Fruit fly (Drosophila melanogaster) whole organism, embryonic: ENCODE measurements around the gene Cyp9f2.

Experiments
- Asciz ChIP-seq: fragments of 200-800 bp; sonication (Bioruptor generic); optimal IDR thresholded peaks from 2 replicates; lab custom pipeline; 2017; ENCODE audit warnings: missing biosample characterization, mild to moderate bottlenecking, missing genetic modification characterization, missing genetic modification reagents
- Atf-2 ChIP-seq: fragments of 200-800 bp; sonication (Bioruptor generic); optimal IDR thresholded peaks from 2 replicates; lab custom pipeline; 2016; ENCODE audit warnings: missing biosample characterization, missing genetic modification characterization
- Atf3 ChIP-seq: fragments of 200-800 bp; sonication (Bioruptor generic); optimal IDR thresholded peaks from 3 replicates; lab custom pipeline; 2016; ENCODE audit warnings: missing biosample characterization, missing genetic modification characterization
- BEAF-32 ChIP-seq: fragments of 200-800 bp; sonication (Bioruptor generic); optimal IDR thresholded peaks from 3 replicates; lab custom pipeline; 2017; ENCODE audit warnings: missing biosample characterization, missing genetic modification characterization, mild to moderate bottlenecking, moderate library complexity, missing genetic modification reagents
- CG10209 ChIP-seq: fragments of 200-800 bp; sonication (Bioruptor generic); optimal IDR thresholded peaks from 3 replicates; lab custom pipeline; 2017; ENCODE audit warnings: missing biosample characterization, mild to moderate bottlenecking, missing genetic modification characterization, missing genetic modification reagents
- CG10979 ChIP-seq: fragments of 200-800 bp; sonication (Bioruptor generic); optimal IDR thresholded peaks from 2 replicates; lab custom pipeline; 2018; ENCODE audit warnings: missing biosample characterization, mild to moderate bottlenecking, missing genetic modification characterization, moderate library complexity
- CG12071 ChIP-seq: fragments of 200-800 bp; sonication (Bioruptor generic); optimal IDR thresholded peaks from 3 replicates; lab custom pipeline; 2018; ENCODE audit warnings: missing biosample characterization, mild to moderate bottlenecking, missing genetic modification characterization
- CG12236 ChIP-seq: fragments of 200-800 bp; sonication (Bioruptor generic); optimal IDR thresholded peaks from 2 replicates; lab custom pipeline; 2016; ENCODE audit warnings: missing biosample characterization, missing genetic modification characterization
- CG13775 ChIP-seq: fragments of 200-800 bp; sonication (Bioruptor generic); optimal IDR thresholded peaks from 3 replicates; lab custom pipeline; 2017; ENCODE audit warnings: missing biosample characterization, mild to moderate bottlenecking, missing genetic modification characterization
- CG17361 ChIP-seq: fragments of 200-800 bp; sonication (Bioruptor generic); IDR thresholded peaks from 3 replicates; pipeline ENCODE4 v1.3.6; 2022; ENCODE audit warnings: missing biosample characterization, missing genetic modification characterization
- CG17385 ChIP-seq: fragments of 200-800 bp; sonication (Bioruptor generic); optimal IDR thresholded peaks from 3 replicates; lab custom pipeline; 2018; ENCODE audit warnings: missing biosample characterization, mild to moderate bottlenecking, missing genetic modification characterization
- CG2120 ChIP-seq: fragments of 200-800 bp; sonication (Bioruptor generic); optimal IDR thresholded peaks from 3 replicates; lab custom pipeline; 2016; ENCODE audit warnings: missing biosample characterization, missing genetic modification characterization
- CG32767 ChIP-seq: fragments of 200-800 bp; sonication (Bioruptor generic); IDR thresholded peaks from 2 replicates; pipeline ENCODE4 v1.3.6; 2022; ENCODE audit warnings: missing biosample characterization, missing genetic modification characterization
- CG3407 ChIP-seq: fragments of 200-800 bp; sonication (Bioruptor generic); optimal IDR thresholded peaks from 2 replicates; lab custom pipeline; 2018; ENCODE audit warnings: missing biosample characterization, mild to moderate bottlenecking, missing genetic modification characterization
- CG34224 ChIP-seq: fragments of 200-800 bp; sonication (Bioruptor generic); IDR thresholded peaks from 3 replicates; pipeline ENCODE4 v1.3.6; 2022; ENCODE audit warnings: missing biosample characterization, missing genetic modification characterization; ENCODE audit not compliant: partially characterized antibody
- CG4360 ChIP-seq: fragments of 200-800 bp; sonication (Bioruptor generic); IDR thresholded peaks from 2 replicates; pipeline ENCODE4 v1.3.6; 2022; ENCODE audit warnings: missing biosample characterization, missing genetic modification characterization
- CG4424 ChIP-seq: fragments of 200-800 bp; sonication (Bioruptor generic); optimal IDR thresholded peaks from 3 replicates; lab custom pipeline; 2016; ENCODE audit warnings: missing biosample characterization, missing genetic modification characterization
- CG7745 ChIP-seq: fragments of 200-800 bp; sonication (Bioruptor generic); optimal IDR thresholded peaks from 2 replicates; lab custom pipeline; 2018; ENCODE audit warnings: missing biosample characterization, mild to moderate bottlenecking, missing genetic modification characterization, moderate library complexity
- CG7786 ChIP-seq: fragments of 200-800 bp; sonication (Bioruptor generic); optimal IDR thresholded peaks from 2 replicates; lab custom pipeline; 2016; ENCODE audit warnings: missing biosample characterization, missing genetic modification characterization
- CG7963 ChIP-seq: fragments of 200-800 bp; sonication (Bioruptor generic); IDR thresholded peaks from 3 replicates; pipeline ENCODE4 v1.3.6; 2022; ENCODE audit warnings: missing biosample characterization, missing genetic modification characterization; ENCODE audit not compliant: partially characterized antibody
- CG8281 ChIP-seq: fragments of 200-800 bp; sonication (Bioruptor generic); optimal IDR thresholded peaks from 2 replicates; lab custom pipeline; 2018; ENCODE audit warnings: missing biosample characterization, mild to moderate bottlenecking, missing genetic modification characterization, moderate library complexity
- Dfd ChIP-seq, 2 experiments: fragments of >200 bp; optimal IDR thresholded peaks; 2 replicates each; lab custom pipeline; 2017; ENCODE audit warnings: missing biosample characterization in 2 of 2, missing genetic modification characterization in 2 of 2
- ERR ChIP-seq: fragments of 200-800 bp; sonication (Bioruptor generic); optimal IDR thresholded peaks from 2 replicates; lab custom pipeline; 2016; ENCODE audit warnings: missing biosample characterization, missing genetic modification characterization
- Fer2 ChIP-seq: fragments of 200-800 bp; sonication (Bioruptor generic); optimal IDR thresholded peaks from 2 replicates; lab custom pipeline; 2018; ENCODE audit warnings: missing biosample characterization, mild to moderate bottlenecking, missing genetic modification characterization, moderate library complexity
- HLH4C ChIP-seq: fragments of 200-800 bp; sonication (Bioruptor generic); IDR thresholded peaks from 3 replicates; pipeline ENCODE4 v1.3.6; 2022; ENCODE audit warnings: missing biosample characterization, missing genetic modification characterization; ENCODE audit not compliant: partially characterized antibody
- HLH54F ChIP-seq: fragments of 200-800 bp; sonication (Bioruptor generic); optimal IDR thresholded peaks from 3 replicates; lab custom pipeline; 2016; ENCODE audit warnings: missing biosample characterization, missing genetic modification characterization
- Lhr ChIP-seq: fragments of 200-800 bp; sonication (Bioruptor generic); optimal IDR thresholded peaks from 3 replicates; lab custom pipeline; 2017; ENCODE audit warnings: mild to moderate bottlenecking, missing biosample characterization, missing genetic modification reagents, missing genetic modification characterization
- NC2β ChIP-seq: fragments of 200-800 bp; sonication (Bioruptor generic); optimal IDR thresholded peaks from 2 replicates; lab custom pipeline; 2016; ENCODE audit warnings: missing biosample characterization, missing genetic modification characterization
- Oli ChIP-seq: fragments of 200-800 bp; sonication (Bioruptor generic); optimal IDR thresholded peaks from 2 replicates; lab custom pipeline; 2018; ENCODE audit warnings: missing biosample characterization, mild to moderate bottlenecking, missing genetic modification characterization, moderate library complexity
- PHDP ChIP-seq: fragments of 200-800 bp; sonication (Bioruptor generic); optimal IDR thresholded peaks from 3 replicates; lab custom pipeline; 2018; ENCODE audit warnings: missing biosample characterization, mild to moderate bottlenecking, missing genetic modification characterization, moderate library complexity
- Side ChIP-seq: fragments of 200-800 bp; sonication (Bioruptor generic); optimal IDR thresholded peaks from 2 replicates; lab custom pipeline; 2016; ENCODE audit warnings: missing biosample characterization, missing genetic modification characterization
- Vsx1 ChIP-seq: fragments of 200-800 bp; sonication (Bioruptor generic); optimal IDR thresholded peaks from 2 replicates; lab custom pipeline; 2017; ENCODE audit warnings: missing biosample characterization, mild to moderate bottlenecking, missing genetic modification characterization, missing genetic modification reagents
- aop ChIP-seq: fragments of 200-800 bp; sonication (Bioruptor generic); IDR thresholded peaks from 2 replicates; pipeline ENCODE4 v1.3.6; 2022; ENCODE audit warnings: missing biosample characterization, missing genetic modification characterization
- ci ChIP-seq: fragments of 200-800 bp; sonication (Bioruptor generic); IDR thresholded peaks from 3 replicates; pipeline ENCODE4 v1.3.6; 2022; ENCODE audit warnings: missing biosample characterization, missing genetic modification characterization
- gfzf ChIP-seq: fragments of 200-800 bp; sonication (Bioruptor generic); optimal IDR thresholded peaks from 2 replicates; lab custom pipeline; 2016; ENCODE audit warnings: missing biosample characterization, mild to moderate bottlenecking, missing genetic modification characterization, moderate library complexity
- her ChIP-seq: fragments of 200-800 bp; sonication (Bioruptor generic); optimal IDR thresholded peaks from 2 replicates; lab custom pipeline; 2016; ENCODE audit warnings: missing biosample characterization, missing genetic modification characterization
- hkb ChIP-seq, 2 experiments: fragments of 200-800 bp in 1 of 2; fragments of >200 bp in 1 of 2; sonication (Bioruptor generic) in 1 of 2; IDR thresholded peaks in 1 of 2; optimal IDR thresholded peaks in 1 of 2; 2 replicates each; pipeline versions ENCODE4 v1.3.6 to Lab custom; 2017 to 2022; ENCODE audit warnings: missing biosample characterization in 1 of 2, missing genetic modification characterization in 1 of 2
- lab ChIP-seq: fragments of 200-800 bp; sonication (Bioruptor generic); optimal IDR thresholded peaks from 3 replicates; lab custom pipeline; 2017; ENCODE audit warnings: missing biosample characterization, missing genetic modification characterization, mild to moderate bottlenecking, moderate library complexity, missing genetic modification reagents
- lbe ChIP-seq: fragments of 200-800 bp; sonication (Bioruptor generic); optimal IDR thresholded peaks from 2 replicates; lab custom pipeline; 2016; ENCODE audit warnings: missing biosample characterization, mild to moderate bottlenecking, missing genetic modification characterization
- lola ChIP-seq, 3 experiments: fragments of >200 bp in 2 of 3; fragments of 200-800 bp in 1 of 3; sonication (Bioruptor generic) in 1 of 3; optimal IDR thresholded peaks; 2 replicates each; lab custom pipeline; 2017 to 2019; ENCODE audit warnings: missing biosample characterization in 3 of 3, missing genetic modification characterization in 3 of 3, mild to moderate bottlenecking in 1 of 3, moderate library complexity in 1 of 3
- nau ChIP-seq: fragments of 200-800 bp; sonication (Bioruptor generic); optimal IDR thresholded peaks from 3 replicates; lab custom pipeline; 2017; ENCODE audit warnings: missing biosample characterization, mild to moderate bottlenecking, missing genetic modification characterization, missing genetic modification reagents
- nerfin-2 ChIP-seq: fragments of 200-800 bp; sonication (Bioruptor generic); IDR thresholded peaks from 2 replicates; pipeline ENCODE4 v1.3.6; 2022; ENCODE audit warnings: missing biosample characterization, missing genetic modification characterization; ENCODE audit not compliant: partially characterized antibody
- nmo ChIP-seq: fragments of 200-800 bp; sonication (Bioruptor generic); optimal IDR thresholded peaks from 2 replicates; lab custom pipeline; 2018; ENCODE audit warnings: missing biosample characterization, mild to moderate bottlenecking, missing genetic modification characterization, moderate library complexity
- onecut ChIP-seq: fragments of 200-800 bp; sonication (Bioruptor generic); IDR thresholded peaks from 2 replicates; pipeline ENCODE4 v1.3.6; 2022; ENCODE audit warnings: missing biosample characterization, missing genetic modification characterization
- peb ChIP-seq: fragments of 200-800 bp; sonication (Bioruptor generic); IDR thresholded peaks from 2 replicates; pipeline ENCODE4 v1.3.6; 2022; ENCODE audit warnings: missing biosample characterization, missing genetic modification characterization
- sd ChIP-seq: fragments of 200-800 bp; sonication (Bioruptor generic); optimal IDR thresholded peaks from 3 replicates; lab custom pipeline; 2018; ENCODE audit warnings: missing biosample characterization, mild to moderate bottlenecking, missing genetic modification characterization, moderate library complexity
- sr ChIP-seq: fragments of 200-800 bp; sonication (Bioruptor generic); IDR thresholded peaks from 3 replicates; pipeline ENCODE4 v1.3.6; 2022; ENCODE audit warnings: missing biosample characterization, missing genetic modification characterization
- tx ChIP-seq: fragments of 200-800 bp; sonication (Bioruptor generic); optimal IDR thresholded peaks from 2 replicates; lab custom pipeline; 2016; ENCODE audit warnings: missing biosample characterization, missing genetic modification characterization
- wdn ChIP-seq: fragments of 200-800 bp; sonication (Bioruptor generic); IDR thresholded peaks from 2 replicates; pipeline ENCODE4 v1.3.6; 2022; ENCODE audit warnings: missing biosample characterization, missing genetic modification characterization
- zf30C ChIP-seq: fragments of 200-800 bp; sonication (Bioruptor generic); optimal IDR thresholded peaks from 3 replicates; lab custom pipeline; 2018; ENCODE audit warnings: missing biosample characterization, mild to moderate bottlenecking, missing genetic modification characterization

Cyp9f2 gene

DNA sequence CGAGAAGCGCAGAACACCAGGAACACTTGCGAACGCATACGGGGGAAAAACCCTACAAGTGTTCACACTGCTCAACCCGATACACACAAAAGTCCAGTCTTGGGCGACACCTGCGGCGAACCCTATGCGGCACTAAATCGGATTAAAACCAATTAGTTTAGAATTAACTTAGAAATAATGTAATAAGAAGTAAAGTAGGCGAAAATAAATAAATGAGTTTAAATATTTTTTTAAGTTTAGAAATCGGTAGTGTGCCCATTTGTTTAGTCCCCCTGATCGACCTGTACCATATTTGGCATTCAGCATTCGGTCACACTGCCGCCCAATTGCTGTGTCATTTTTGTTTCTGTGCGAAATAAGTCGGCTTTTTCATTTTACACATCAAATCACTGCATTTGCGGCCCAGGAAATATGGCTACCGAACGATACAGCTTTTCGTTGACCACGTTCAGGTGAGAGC lies 25.2 kb upstream of the Cyp9f2 start, which contains the start of gene Prosalpha2 (continued):
- TF ChIP-seq zf30C (GFP tag; lab: Kevin White, UChicago) (peak; percentile 19), PHDP (no peak), BEAF-32 (GFP tag; lab: Kevin White, UChicago) (peak; percentile 34), Side (no peak), Fer2 (tag; lab: Kevin White, UChicago) (no peak), CG8281 (no peak), gfzf (GFP tag; lab: Kevin White, UChicago) (peak; percentile 83), CG4424 (peak; percentile 3), ERR (GFP tag; lab: Kevin White, UChicago) (no peak), Oli (no peak), CG3407 (GFP tag; lab: Kevin White, UChicago) (no peak), CG12236 (GFP tag; lab: Kevin White, UChicago) (no peak), CG4360 (no peak), tx (GFP tag; lab: Kevin White, UChicago) (no peak), CG10979 (tag; lab: Kevin White, UChicago) (no peak), Lhr (GFP tag; lab: Kevin White, UChicago) (peak; percentile 26), Vsx1 (GFP tag; lab: Kevin White, UChicago) (no peak), lbe (GFP tag; lab: Kevin White, UChicago) (no peak), lab (GFP tag; lab: Kevin White, UChicago) (no peak), her (no peak), Dfd (GFP tag; optimal IDR thresholded peaks at IDR 0.05; lab: Kevin White, UChicago) (no peak), CG13775 (peak; percentile 5), nerfin-2 (GFP tag; lab: Robert Waterston, UW) (no peak), Asciz (no peak), sr (GFP tag; lab: Robert Waterston, UW) (no peak), CG34224 (GFP tag; lab: Robert Waterston, UW) (no peak), CG7745 (tag; lab: Kevin White, UChicago) (no peak), CG7786 (no peak), wdn (GFP tag; lab: Robert Waterston, UW) (no peak), CG12071 (GFP tag; lab: Kevin White, UChicago) (no peak), lola (GFP tag; optimal IDR thresholded peaks at IDR 0.05; lab: Kevin White, UChicago) (no peak), aop (no peak), peb (GFP tag; lab: Robert Waterston, UW) (no peak), CG17385 (GFP tag; lab: Kevin White, UChicago) (no peak), CG32767 (GFP tag; lab: Robert Waterston, UW) (peak; percentile 51), HLH54F (no peak), Atf3 (GFP tag; lab: Kevin White, UChicago) (no peak), HLH4C (GFP tag; lab: Robert Waterston, UW) (no peak), ci (no peak), nau (GFP tag; lab: Kevin White, UChicago) (no peak), CG10209 (no peak), hkb (optimal IDR thresholded peaks at IDR 0.05; lab: Kevin White, UChicago) (no peak), hkb (GFP tag; IDR thresholded peaks at IDR 0.05; lab: Robert Waterston, UW) (no peak), onecut (GFP tag; lab: Robert Waterston, UW) (no peak), CG17361 (GFP tag; lab: Robert Waterston, UW) (0 out of 3 replicates have a peak, but pooled peaks have one; percentile 27), sd (tag; lab: Kevin White, UChicago) (no peak), NC2β (GFP tag; lab: Kevin White, UChicago) (no peak), CG7963 (no peak), Atf-2 (GFP tag; lab: Kevin White, UChicago) (no peak), nmo (peak; percentile 42), CG2120 (GFP tag; lab: Kevin White, UChicago) (peak; percentile 52)
